Worm (Caenorhabditis elegans) whole organism, late embryonic: ENCODE results near the gene ZK896.5.

Source experiments
- C38D4.7 ChIP-seq: fragments of 200-800 bp; sonication (Bioruptor generic); optimal IDR thresholded peaks from 2 replicates; lab custom pipeline; 2018; ENCODE audit warnings: mild to moderate bottlenecking, missing genetic modification characterization, moderate library complexity, missing compliant biosample characterization
- ceh-14 ChIP-seq: sonication (generic microtip); optimal IDR thresholded peaks from 2 replicates; lab custom pipeline; 2016; ENCODE audit warnings: missing genotype, missing genetic modification characterization, missing compliant biosample characterization
- ceh-31 ChIP-seq: sonication (generic microtip); optimal IDR thresholded peaks from 2 replicates; lab custom pipeline; 2016; ENCODE audit warnings: missing genetic modification characterization, missing compliant biosample characterization
- fkh-10 ChIP-seq: fragments of 150-350 bp; optimal IDR thresholded peaks from 2 replicates; lab custom pipeline; 2014; ENCODE audit warnings: missing biosample characterization, missing genetic modification reagents, missing genetic modification characterization
- nfya-1 ChIP-seq: sonication (generic microtip); optimal IDR thresholded peaks from 2 replicates; lab custom pipeline; 2017; ENCODE audit warnings: missing genetic modification characterization, mild to moderate bottlenecking, missing compliant biosample characterization, antibody characterized with exemption, moderate library complexity
- pha-4 ChIP-seq: fragments of 150-350 bp; optimal IDR thresholded peaks from 2 replicates; lab custom pipeline; 2018; ENCODE audit warnings: missing biosample characterization, missing genetic modification reagents, missing genetic modification characterization

- TF ChIP-seq nfya-1 (tag; lab: Kevin White, UChicago): no peak
- no peak for TF ChIP-seq fkh-10 (GFP tag; lab: Kevin White, UChicago)
- no peak for TF ChIP-seq pha-4 (tag; lab: Kevin White, UChicago)
- no peak for TF ChIP-seq ceh-31 (tag; lab: Kevin White, UChicago)
- TF ChIP-seq C38D4.7 (GFP tag; lab: Kevin White, UChicago): no peak
- TF ChIP-seq ceh-14: no peak
These were observed 13.7 kb upstream of the ZK896.5 start, which contains the start of gene K08D8.12 for ce11 chrIV:12893166-12893565.
